Fruit fly (Drosophila melanogaster): Measurements from ENCODE around the gene CG13131.

DNA sequence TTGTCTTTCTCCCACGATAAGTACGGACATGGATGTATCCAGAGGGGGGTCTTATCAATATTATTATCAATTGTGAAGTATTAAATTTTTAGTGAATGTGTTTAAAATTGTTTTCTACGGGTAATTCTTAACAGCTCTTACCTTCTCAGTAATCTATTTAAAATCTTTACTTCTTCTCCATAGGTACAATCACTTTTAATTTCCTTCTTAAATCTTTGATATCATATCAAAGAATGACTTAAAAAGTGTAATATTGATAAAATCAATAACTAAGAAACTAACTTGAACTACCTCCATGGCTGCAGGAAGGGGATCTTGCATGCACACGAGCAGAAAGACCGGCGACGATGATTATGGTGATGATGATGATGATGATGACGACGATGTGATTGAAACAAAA is 34.7 kb downstream of the CG13131 start:
- no peak for TF ChIP-seq pan (optimal IDR thresholded peaks at IDR 0.05)
- no peak for TF ChIP-seq Dll (optimal IDR thresholded peaks at IDR 0.05)
- no peak for TF ChIP-seq CG8478 (optimal IDR thresholded peaks at IDR 0.05)
- no peak for TF ChIP-seq psq (optimal IDR thresholded peaks at IDR 0.05)
- no peak for TF ChIP-seq usp (GFP tag; optimal IDR thresholded peaks at IDR 0.05)
